Worm (Caenorhabditis elegans): ENCODE data around the gene rsu-1.

ce11 chrIII:3520417-3520816 lies 48.6 kb downstream of the rsu-1 start:
- no peak for TF ChIP-seq nhr-11 (tag; optimal IDR thresholded peaks at IDR 0.05)
- TF ChIP-seq ceh-9 (tag; optimal IDR thresholded peaks at IDR 0.05): no peak
- no peak for TF ChIP-seq nhr-28 (tag; optimal IDR thresholded peaks at IDR 0.05)
- no peak for TF ChIP-seq hmg-11 (tag; optimal IDR thresholded peaks at IDR 0.05)
- no peak for TF ChIP-seq elt-1 (tag; optimal IDR thresholded peaks at IDR 0.05)
- no peak for TF ChIP-seq eor-1 (tag; optimal IDR thresholded peaks at IDR 0.05)
- TF ChIP-seq ztf-11 (tag; optimal IDR thresholded peaks at IDR 0.05): no peak
- no peak for TF ChIP-seq ceh-16 (tag; optimal IDR thresholded peaks at IDR 0.05)
- TF ChIP-seq ama-1 (optimal IDR thresholded peaks at IDR 0.05): no peak
